Fruit fly (Drosophila melanogaster) whole organism: ENCODE measurements around the gene IFT57.

Source experiments
- CG8478 ChIP-seq: fragments of >200 bp; optimal IDR thresholded peaks from 2 replicates; lab custom pipeline; 2018; ENCODE audit warnings: inconsistent platforms
- Dll ChIP-seq: fragments of >200 bp; optimal IDR thresholded peaks from 2 replicates; lab custom pipeline; 2017
- EcR ChIP-seq, 2 experiments: fragments of >200 bp; optimal IDR thresholded peaks; 2 replicates each; lab custom pipeline; 2017; ENCODE audit warnings: missing biosample characterization in 2 of 2, missing genetic modification characterization in 2 of 2, missing genetic modification reagents in 2 of 2
- pan ChIP-seq: fragments of >200 bp; optimal IDR thresholded peaks from 2 replicates; lab custom pipeline; 2017
- psq ChIP-seq: fragments of >200 bp; optimal IDR thresholded peaks from 2 replicates; lab custom pipeline; 2017
- usp ChIP-seq: fragments of >200 bp; optimal IDR thresholded peaks from 2 replicates; lab custom pipeline; 2017; ENCODE audit warnings: missing biosample characterization, missing genetic modification characterization, mixed read lengths

Gene IFT57

dm6 chr2L:3573172-3573755 is 42.7 kb downstream of the IFT57 start:
- TF ChIP-seq Dll (no peak), usp (GFP tag; lab: Kevin White, UChicago) (no peak), EcR (GFP tag; optimal IDR thresholded peaks at IDR 0.05; lab: Kevin White, UChicago) (no peak), CG8478 (lab: Kevin White, UChicago) (no peak), pan (no peak), psq (lab: Kevin White, UChicago) (no peak)

- TF ChIP-seq CG8478 (lab: Kevin White, UChicago) (no peak), EcR (GFP tag; optimal IDR thresholded peaks at IDR 0.05; lab: Kevin White, UChicago) (no peak), psq (lab: Kevin White, UChicago) (no peak)
Measured at dm6 chr2L:3573907-3574306, 43.3 kb downstream of the IFT57 start.

dm6 chr2L:3575679-3576442 is 45.3 kb downstream of the IFT57 start, which contains the start of gene CG43815:
Gene CG43815, plus strand, starts transcription at chr2L:3576210.
- no peak for TF ChIP-seq EcR (GFP tag; optimal IDR thresholded peaks at IDR 0.05; lab: Kevin White, UChicago)
- TF ChIP-seq psq (lab: Kevin White, UChicago) = no peak
- no peak for TF ChIP-seq pan
- no peak for TF ChIP-seq Dll
- no peak for TF ChIP-seq CG8478 (lab: Kevin White, UChicago)
- no peak for TF ChIP-seq usp (GFP tag; lab: Kevin White, UChicago)

- TF ChIP-seq EcR (GFP tag; optimal IDR thresholded peaks at IDR 0.05; lab: Kevin White, UChicago) (no peak), pan (no peak), CG8478 (lab: Kevin White, UChicago) (no peak), usp (GFP tag; lab: Kevin White, UChicago) (no peak), psq (lab: Kevin White, UChicago) (no peak), Dll (no peak)
Measured at dm6 chr2L:3576520-3576919, 45.9 kb downstream of the IFT57 start.

dm6 chr2L:3580668-3581172 is 50.1 kb downstream of the IFT57 start, which contains the start of gene sob:
Gene sob, minus strand, starts transcription at chr2L:3580769.
- TF ChIP-seq EcR (GFP tag; optimal IDR thresholded peaks at IDR 0.05; lab: Kevin White, UChicago) (peak in 1 of 2 experiments; percentile 61), CG8478 (lab: Kevin White, UChicago) (peak; percentile 55), pan (no peak), Dll (peak; percentile 100), usp (GFP tag; lab: Kevin White, UChicago) (no peak), psq (lab: Kevin White, UChicago) (no peak)
